Fruit fly (Drosophila melanogaster) whole organism, embryonic: ENCODE results near the gene CG34409.
A peak's percentile ranks its signal among the peaks of the same experiment; 100 is the strongest.

Source experiments
- Ada2b ChIP-seq: fragments of 200-800 bp; sonication (Bioruptor generic); IDR thresholded peaks from 2 replicates; pipeline ENCODE4 v1.3.6; 2022; ENCODE audit warnings: missing biosample characterization, missing genetic modification characterization
- Bteb2 ChIP-seq: fragments of 200-800 bp; sonication (Bioruptor generic); optimal IDR thresholded peaks from 2 replicates; lab custom pipeline; 2016; ENCODE audit warnings: missing biosample characterization, missing genetic modification characterization
- CG10366 ChIP-seq: fragments of 200-800 bp; sonication (Bioruptor generic); IDR thresholded peaks from 2 replicates; pipeline ENCODE4 v1.3.6; 2022; ENCODE audit warnings: missing biosample characterization, missing genetic modification characterization
- CG10462 ChIP-seq: fragments of 200-800 bp; sonication (Bioruptor generic); optimal IDR thresholded peaks from 2 replicates; lab custom pipeline; 2016; ENCODE audit warnings: missing biosample characterization, missing genetic modification characterization
- CG11696 ChIP-seq: fragments of 200-800 bp; sonication (Bioruptor generic); IDR thresholded peaks from 2 replicates; pipeline ENCODE4 v1.3.6; 2022; ENCODE audit warnings: missing biosample characterization, missing genetic modification characterization
- CG13123 ChIP-seq: fragments of 200-800 bp; sonication (Bioruptor generic); optimal IDR thresholded peaks from 2 replicates; lab custom pipeline; 2016; ENCODE audit warnings: missing biosample characterization, missing genetic modification characterization
- CG13775 ChIP-seq: fragments of 200-800 bp; sonication (Bioruptor generic); optimal IDR thresholded peaks from 3 replicates; lab custom pipeline; 2017; ENCODE audit warnings: missing biosample characterization, mild to moderate bottlenecking, missing genetic modification characterization
- CG14441 ChIP-seq: fragments of 200-800 bp; sonication (Bioruptor generic); IDR thresholded peaks from 2 replicates; pipeline ENCODE4 v1.3.6; 2022; ENCODE audit warnings: missing biosample characterization, missing genetic modification characterization
- CG14667 ChIP-seq: fragments of 200-800 bp; sonication (Bioruptor generic); IDR thresholded peaks from 2 replicates; pipeline ENCODE4 v1.3.6; 2022; ENCODE audit warnings: missing biosample characterization, missing genetic modification characterization
- CG14965 ChIP-seq: fragments of 200-800 bp; sonication (Bioruptor generic); optimal IDR thresholded peaks from 2 replicates; lab custom pipeline; 2016; ENCODE audit warnings: missing biosample characterization, missing genetic modification characterization, borderline replicate concordance
- CG17186 ChIP-seq: fragments of 200-800 bp; sonication (Bioruptor generic); optimal IDR thresholded peaks from 3 replicates; lab custom pipeline; 2017; ENCODE audit warnings: missing biosample characterization, missing genetic modification reagents, missing genetic modification characterization
- CG2712 ChIP-seq: fragments of 200-800 bp; optimal IDR thresholded peaks from 3 replicates; lab custom pipeline; 2019; ENCODE audit warnings: missing biosample characterization, mild to moderate bottlenecking, missing genetic modification characterization, moderate library complexity
- CG31365 ChIP-seq: fragments of 200-800 bp; sonication (Bioruptor generic); optimal IDR thresholded peaks from 2 replicates; lab custom pipeline; 2018; ENCODE audit warnings: missing biosample characterization, mild to moderate bottlenecking, missing genetic modification characterization
- CG34376 ChIP-seq: fragments of 200-800 bp; sonication (Bioruptor generic); optimal IDR thresholded peaks from 2 replicates; lab custom pipeline; 2018; ENCODE audit warnings: missing biosample characterization, mild to moderate bottlenecking, missing genetic modification characterization
- CG4328 ChIP-seq: fragments of 200-800 bp; sonication (Bioruptor generic); optimal IDR thresholded peaks from 3 replicates; lab custom pipeline; 2017; ENCODE audit warnings: missing biosample characterization, missing genetic modification reagents, missing genetic modification characterization
- CG4854 ChIP-seq: fragments of 200-800 bp; sonication (Bioruptor generic); optimal IDR thresholded peaks from 2 replicates; lab custom pipeline; 2016; ENCODE audit warnings: missing biosample characterization, missing genetic modification characterization, inconsistent platforms
- CG7357 ChIP-seq: fragments of 200-800 bp; sonication (Bioruptor generic); IDR thresholded peaks from 3 replicates; pipeline ENCODE4 v1.3.6; 2022; ENCODE audit warnings: missing biosample characterization, missing genetic modification characterization
- CG8765 ChIP-seq: fragments of 200-800 bp; sonication (Bioruptor generic); IDR thresholded peaks from 2 replicates; pipeline ENCODE4 v1.3.6; 2022; ENCODE audit warnings: missing biosample characterization, missing genetic modification characterization
- CG9215 ChIP-seq: fragments of 200-800 bp; sonication (Bioruptor generic); IDR thresholded peaks from 2 replicates; pipeline ENCODE4 v1.3.6; 2022; ENCODE audit warnings: missing biosample characterization, missing genetic modification characterization
- CG9817 ChIP-seq: fragments of 200-800 bp; sonication (Bioruptor generic); optimal IDR thresholded peaks from 2 replicates; lab custom pipeline; 2018; ENCODE audit warnings: missing biosample characterization, mild to moderate bottlenecking, missing genetic modification characterization, moderate library complexity
- Dad ChIP-seq: fragments of 200-800 bp; sonication (Bioruptor generic); optimal IDR thresholded peaks from 3 replicates; lab custom pipeline; 2016; ENCODE audit warnings: missing biosample characterization, missing genetic modification characterization
- Eip74EF ChIP-seq, 2 experiments: fragments of 200-800 bp in 1 of 2; fragments of >200 bp in 1 of 2; sonication (Bioruptor generic) in 1 of 2; optimal IDR thresholded peaks; 2 replicates each; lab custom pipeline; 2017 to 2019; ENCODE audit warnings: missing biosample characterization in 2 of 2, missing genetic modification characterization in 2 of 2, mild to moderate bottlenecking in 1 of 2, moderate library complexity in 1 of 2
- Hand ChIP-seq: fragments of 200-800 bp; sonication (Bioruptor generic); optimal IDR thresholded peaks from 2 replicates; lab custom pipeline; 2017; ENCODE audit warnings: mild to moderate bottlenecking, missing biosample characterization, missing genetic modification reagents, missing genetic modification characterization
- Hmr ChIP-seq: fragments of 200-800 bp; sonication (Bioruptor generic); optimal IDR thresholded peaks from 3 replicates; lab custom pipeline; 2017; ENCODE audit warnings: mild to moderate bottlenecking, missing biosample characterization, missing genetic modification reagents, missing genetic modification characterization
- PHDP ChIP-seq: fragments of 200-800 bp; sonication (Bioruptor generic); optimal IDR thresholded peaks from 3 replicates; lab custom pipeline; 2018; ENCODE audit warnings: missing biosample characterization, mild to moderate bottlenecking, missing genetic modification characterization, moderate library complexity
- Pdp1 ChIP-seq, 2 experiments: fragments of 200-800 bp; sonication (Bioruptor generic); optimal IDR thresholded peaks; 3 replicates each; lab custom pipeline; 2016; ENCODE audit warnings: missing biosample characterization in 2 of 2, missing genetic modification characterization in 2 of 2, mild to moderate bottlenecking in 1 of 2, moderate library complexity in 1 of 2
- Poxn ChIP-seq: fragments of 200-800 bp; sonication (Bioruptor generic); IDR thresholded peaks from 2 replicates; pipeline ENCODE4 v1.3.6; 2022; ENCODE audit warnings: missing biosample characterization, missing genetic modification characterization
- Ravus ChIP-seq: fragments of 200-800 bp; sonication (Bioruptor generic); IDR thresholded peaks from 2 replicates; pipeline ENCODE4 v1.3.6; 2022; ENCODE audit warnings: missing biosample characterization, missing genetic modification characterization
- Xrp1 ChIP-seq: fragments of 200-800 bp; sonication (Bioruptor generic); IDR thresholded peaks from 2 replicates; pipeline ENCODE4 v1.3.6; 2022; ENCODE audit warnings: missing biosample characterization, missing genetic modification characterization
- abd-A ChIP-seq: fragments of 200-800 bp; sonication (Bioruptor generic); optimal IDR thresholded peaks from 3 replicates; lab custom pipeline; 2019; ENCODE audit warnings: missing biosample characterization, mild to moderate bottlenecking, missing genetic modification characterization, moderate library complexity
- aop ChIP-seq: fragments of 200-800 bp; sonication (Bioruptor generic); IDR thresholded peaks from 2 replicates; pipeline ENCODE4 v1.3.6; 2022; ENCODE audit warnings: missing biosample characterization, missing genetic modification characterization
- bigmax ChIP-seq: fragments of 200-800 bp; sonication (Bioruptor generic); optimal IDR thresholded peaks from 2 replicates; lab custom pipeline; 2018; ENCODE audit warnings: missing biosample characterization, mild to moderate bottlenecking, missing genetic modification characterization
- chif ChIP-seq, 2 experiments: fragments of 200-800 bp; sonication (Bioruptor generic); optimal IDR thresholded peaks; 3 replicates each; lab custom pipeline; 2016; ENCODE audit warnings: missing biosample characterization in 2 of 2, missing genetic modification characterization in 2 of 2
- cwo ChIP-seq: fragments of 200-800 bp; sonication (Bioruptor generic); optimal IDR thresholded peaks from 3 replicates; lab custom pipeline; 2017; ENCODE audit warnings: missing biosample characterization, missing genetic modification characterization, mild to moderate bottlenecking, moderate library complexity, missing genetic modification reagents
- emc ChIP-seq: fragments of 200-800 bp; sonication (Bioruptor generic); optimal IDR thresholded peaks from 2 replicates; lab custom pipeline; 2016; ENCODE audit warnings: missing biosample characterization, missing genetic modification characterization
- esg ChIP-seq: fragments of 200-800 bp; sonication (Bioruptor generic); conservative IDR thresholded peaks from 2 replicates; pipeline ENCODE4 v1.3.6; 2022; ENCODE audit warnings: missing biosample characterization, missing genetic modification characterization
- eyg ChIP-seq: fragments of 200-800 bp; sonication (Bioruptor generic); optimal IDR thresholded peaks from 3 replicates; lab custom pipeline; 2016; ENCODE audit warnings: missing biosample characterization, missing genetic modification characterization
- fd96Cb ChIP-seq: fragments of 200-800 bp; sonication (Bioruptor generic); optimal IDR thresholded peaks from 2 replicates; lab custom pipeline; 2018; ENCODE audit warnings: missing biosample characterization, mild to moderate bottlenecking, missing genetic modification characterization, moderate library complexity
- gfzf ChIP-seq: fragments of 200-800 bp; sonication (Bioruptor generic); optimal IDR thresholded peaks from 2 replicates; lab custom pipeline; 2016; ENCODE audit warnings: missing biosample characterization, mild to moderate bottlenecking, missing genetic modification characterization, moderate library complexity
- grau ChIP-seq: fragments of 200-800 bp; optimal IDR thresholded peaks from 3 replicates; lab custom pipeline; 2019; ENCODE audit warnings: missing biosample characterization, mild to moderate bottlenecking, missing genetic modification characterization, moderate library complexity
- nerfin-1 ChIP-seq: fragments of 200-800 bp; sonication (Bioruptor generic); optimal IDR thresholded peaks from 3 replicates; lab custom pipeline; 2019; ENCODE audit warnings: missing biosample characterization, mild to moderate bottlenecking, missing genetic modification characterization, moderate library complexity
- nmo ChIP-seq: fragments of 200-800 bp; sonication (Bioruptor generic); optimal IDR thresholded peaks from 2 replicates; lab custom pipeline; 2018; ENCODE audit warnings: missing biosample characterization, mild to moderate bottlenecking, missing genetic modification characterization, moderate library complexity
- oc ChIP-seq: fragments of 200-800 bp; sonication (Bioruptor generic); optimal IDR thresholded peaks from 2 replicates; lab custom pipeline; 2018; ENCODE audit warnings: missing biosample characterization, mild to moderate bottlenecking, missing genetic modification characterization, moderate library complexity
- onecut ChIP-seq: fragments of 200-800 bp; sonication (Bioruptor generic); IDR thresholded peaks from 2 replicates; pipeline ENCODE4 v1.3.6; 2022; ENCODE audit warnings: missing biosample characterization, missing genetic modification characterization
- phol ChIP-seq: fragments of 200-800 bp; sonication (Bioruptor generic); optimal IDR thresholded peaks from 3 replicates; lab custom pipeline; 2018; ENCODE audit warnings: missing biosample characterization, mild to moderate bottlenecking, missing genetic modification characterization, moderate library complexity
- sens-2 ChIP-seq: fragments of 200-800 bp; sonication (Bioruptor generic); IDR thresholded peaks from 2 replicates; pipeline ENCODE4 v1.3.6; 2022; ENCODE audit warnings: missing biosample characterization, missing genetic modification characterization
- sim ChIP-seq: fragments of 200-800 bp; sonication (Bioruptor generic); IDR thresholded peaks from 2 replicates; pipeline ENCODE4 v1.3.6; 2022; ENCODE audit warnings: missing biosample characterization, missing genetic modification characterization
- sisA ChIP-seq: fragments of 200-800 bp; sonication (Bioruptor generic); IDR thresholded peaks from 2 replicates; pipeline ENCODE4 v1.3.6; 2022; ENCODE audit warnings: missing biosample characterization, missing genetic modification characterization
- sug ChIP-seq: fragments of 200-800 bp; optimal IDR thresholded peaks from 2 replicates; lab custom pipeline; 2019; ENCODE audit warnings: missing biosample characterization, mild to moderate bottlenecking, missing genetic modification characterization, moderate library complexity
- tio ChIP-seq: fragments of 200-800 bp; sonication (Bioruptor generic); optimal IDR thresholded peaks from 2 replicates; lab custom pipeline; 2017; ENCODE audit warnings: missing biosample characterization, missing genetic modification characterization, inconsistent platforms
- tx ChIP-seq: fragments of 200-800 bp; sonication (Bioruptor generic); optimal IDR thresholded peaks from 2 replicates; lab custom pipeline; 2016; ENCODE audit warnings: missing biosample characterization, missing genetic modification characterization

Gene CG34409

dm6 chr3R:9793018-9793417 lies 46.9 kb upstream of the CG34409 start, which contains the start of gene CG8516 (continued):
- TF ChIP-seq Xrp1 (GFP tag; lab: Robert Waterston, UW) (no peak), CG10462 (peak; percentile 17), grau (tag; lab: Kevin White, UChicago) (peak; percentile 18), nerfin-1 (tag; lab: Kevin White, UChicago) (no peak), CG11696 (no peak), sens-2 (GFP tag; lab: Robert Waterston, UW) (no peak), Eip74EF (GFP tag; optimal IDR thresholded peaks at IDR 0.05; lab: Kevin White, UChicago) (no peak), onecut (no peak), abd-A (tag; lab: Kevin White, UChicago) (no peak), CG10366 (GFP tag; lab: Robert Waterston, UW) (no peak), CG17186 (GFP tag; lab: Kevin White, UChicago) (peak; percentile 17), CG2712 (tag; lab: Kevin White, UChicago) (peak; percentile 30), CG4328 (GFP tag; lab: Kevin White, UChicago) (no peak), Ada2b (GFP tag; lab: Robert Waterston, UW) (0 out of 2 replicates have a peak, but pooled peaks have one; percentile 7), esg (GFP tag; lab: Robert Waterston, UW) (no peak), gfzf (GFP tag; lab: Kevin White, UChicago) (peak; percentile 93), chif (GFP tag; optimal IDR thresholded peaks at IDR 0.05; lab: Kevin White, UChicago) (no peak), CG13123 (GFP tag; lab: Kevin White, UChicago) (no peak), CG8765 (GFP tag; lab: Robert Waterston, UW) (no peak), CG9817 (no peak), CG13775 (GFP tag; lab: Kevin White, UChicago) (no peak), bigmax (GFP tag; lab: Kevin White, UChicago) (peak; percentile 38), sim (no peak), CG14965 (GFP tag; lab: Kevin White, UChicago) (no peak), CG31365 (tag; lab: Kevin White, UChicago) (no peak), oc (tag; lab: Kevin White, UChicago) (no peak), Poxn (GFP tag; lab: Robert Waterston, UW) (no peak), CG4854 (GFP tag; lab: Kevin White, UChicago) (no peak), PHDP (peak; percentile 6), emc (GFP tag; lab: Kevin White, UChicago) (no peak), fd96Cb (tag; lab: Kevin White, UChicago) (no peak), CG14667 (GFP tag; lab: Robert Waterston, UW) (no peak), Bteb2 (no peak), Hmr (GFP tag; lab: Kevin White, UChicago) (no peak), CG7357 (no peak), CG34376 (GFP tag; lab: Kevin White, UChicago) (peak; percentile 12), tio (GFP tag; lab: Kevin White, UChicago) (no peak), CG14441 (no peak), sug (tag; lab: Kevin White, UChicago) (peak; percentile 32), nmo (GFP tag; lab: Kevin White, UChicago) (peak; percentile 36), Pdp1 (GFP tag; optimal IDR thresholded peaks at IDR 0.05; lab: Kevin White, UChicago) (peak in 1 of 2 experiments; percentile 53), sisA (GFP tag; lab: Robert Waterston, UW) (no peak), Ravus (GFP tag; lab: Robert Waterston, UW) (no peak), cwo (GFP tag; lab: Kevin White, UChicago) (no peak), Hand (GFP tag; lab: Kevin White, UChicago) (no peak), Dad (GFP tag; lab: Kevin White, UChicago) (no peak), eyg (no peak), phol (tag; lab: Kevin White, UChicago) (peak; percentile 42), tx (GFP tag; lab: Kevin White, UChicago) (no peak), CG9215 (GFP tag; lab: Robert Waterston, UW) (no peak), aop (no peak)
